Worm (Caenorhabditis elegans) whole organism, mixed stage, embryonic: ENCODE results near the gene srw-54.

Source experiments
- M03D4.4 ChIP-seq: sonication (generic microtip); optimal IDR thresholded peaks from 2 replicates; lab custom pipeline; 2017; ENCODE audit warnings: mild to moderate bottlenecking, missing genetic modification characterization, missing compliant biosample characterization
- ceh-39 ChIP-seq: fragments of 150-350 bp; optimal IDR thresholded peaks from 2 replicates; lab custom pipeline; 2014; ENCODE audit warnings: missing biosample characterization, missing genetic modification characterization
- ces-1 ChIP-seq: fragments of 150-350 bp; optimal IDR thresholded peaks from 2 replicates; lab custom pipeline; 2014; ENCODE audit warnings: missing biosample characterization, missing genetic modification reagents, missing genetic modification characterization
- hlh-1 ChIP-seq: fragments of 150-350 bp; optimal IDR thresholded peaks from 2 replicates; lab custom pipeline; 2014; ENCODE audit warnings: missing biosample characterization, missing genetic modification reagents, missing genetic modification characterization
- lsy-2 ChIP-seq: fragments of 150-350 bp; optimal IDR thresholded peaks from 2 replicates; lab custom pipeline; 2014; ENCODE audit warnings: missing biosample characterization, missing genetic modification characterization
- mep-1 ChIP-seq: fragments of 150-350 bp; optimal IDR thresholded peaks from 2 replicates; lab custom pipeline; 2017; ENCODE audit warnings: missing biosample characterization, missing genetic modification reagents, missing genetic modification characterization, inconsistent platforms
- nhr-28 ChIP-seq: fragments of 150-350 bp; optimal IDR thresholded peaks from 2 replicates; lab custom pipeline; 2014; ENCODE audit warnings: missing biosample characterization, missing genetic modification characterization
- unc-62 ChIP-seq: fragments of 150-350 bp; optimal IDR thresholded peaks from 2 replicates; lab custom pipeline; 2014; ENCODE audit warnings: missing biosample characterization, missing genetic modification reagents, missing genetic modification characterization
- ztf-11 ChIP-seq: fragments of 150-350 bp; optimal IDR thresholded peaks from 2 replicates; lab custom pipeline; 2014; ENCODE audit warnings: missing biosample characterization, missing genetic modification characterization

DNA sequence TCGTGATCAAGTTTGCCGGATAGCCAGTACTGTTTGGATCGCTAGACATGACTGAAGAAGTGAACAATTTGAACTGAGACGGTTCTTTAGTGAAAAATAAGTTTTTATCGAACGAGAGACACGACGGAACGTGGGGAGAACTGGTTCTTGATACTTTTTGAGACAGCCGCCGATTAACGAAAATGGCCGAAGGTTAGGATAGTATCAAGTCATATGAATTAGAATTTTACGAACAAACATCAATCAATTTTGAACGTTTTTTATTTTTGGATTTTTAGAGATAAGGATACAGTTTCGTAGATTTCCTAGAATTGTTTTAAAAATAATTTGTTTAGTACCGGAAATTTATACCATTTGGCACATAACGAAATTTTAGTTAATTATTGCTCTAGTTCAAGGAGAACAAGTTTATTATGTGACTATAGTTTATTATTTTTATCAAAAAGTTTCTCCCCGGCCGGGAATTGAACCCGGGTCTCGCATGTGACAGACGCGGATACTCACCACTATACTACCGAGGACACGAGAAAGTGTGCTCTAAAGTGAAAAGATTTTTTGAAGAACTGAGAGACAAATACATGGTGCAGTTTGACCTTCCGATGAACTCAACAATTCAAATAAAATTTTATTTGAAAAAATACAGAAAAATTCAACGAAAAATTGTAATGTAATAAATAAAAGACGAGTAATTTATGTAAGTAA, 37.3 kb downstream of the srw-54 start, which contains the start of gene W06G6.20:
- no peak for TF ChIP-seq nhr-28 (tag; lab: Kevin White, UChicago)
- TF ChIP-seq ceh-39 (tag; lab: Kevin White, UChicago): no peak
- TF ChIP-seq lsy-2 (tag; lab: Kevin White, UChicago): no peak
- TF ChIP-seq ztf-11 (tag; lab: Kevin White, UChicago): no peak
- no peak for TF ChIP-seq unc-62 (GFP tag; lab: Kevin White, UChicago)
- no peak for TF ChIP-seq hlh-1 (tag; lab: Kevin White, UChicago)
- no peak for TF ChIP-seq M03D4.4
- no peak for TF ChIP-seq ces-1 (GFP tag; lab: Kevin White, UChicago)
- no peak for TF ChIP-seq mep-1
